Fruit fly (Drosophila melanogaster) whole organism, embryonic: ENCODE data around the gene Sf3a2.

Experiments
- Antp ChIP-seq: fragments of 200-800 bp; sonication (Bioruptor generic); optimal IDR thresholded peaks from 3 replicates; lab custom pipeline; 2016; ENCODE audit warnings: missing biosample characterization, missing genetic modification characterization
- Atf6 ChIP-seq: fragments of 200-800 bp; sonication (Bioruptor generic); IDR thresholded peaks from 2 replicates; pipeline ENCODE4 v1.3.6; 2022; ENCODE audit warnings: missing biosample characterization, missing genetic modification characterization
- BtbVII ChIP-seq: fragments of 200-800 bp; sonication (Bioruptor generic); optimal IDR thresholded peaks from 3 replicates; lab custom pipeline; 2017; ENCODE audit warnings: missing biosample characterization, mild to moderate bottlenecking, missing genetic modification characterization
- CG10209 ChIP-seq: fragments of 200-800 bp; sonication (Bioruptor generic); optimal IDR thresholded peaks from 3 replicates; lab custom pipeline; 2017; ENCODE audit warnings: missing biosample characterization, mild to moderate bottlenecking, missing genetic modification characterization, missing genetic modification reagents
- CG10654 ChIP-seq: fragments of 200-800 bp; sonication (Bioruptor generic); optimal IDR thresholded peaks from 2 replicates; lab custom pipeline; 2016; ENCODE audit warnings: missing biosample characterization, missing genetic modification characterization
- CG11504 ChIP-seq: fragments of 200-800 bp; sonication (Bioruptor generic); optimal IDR thresholded peaks from 3 replicates; lab custom pipeline; 2019; ENCODE audit warnings: missing biosample characterization, mild to moderate bottlenecking, missing genetic modification characterization, moderate library complexity
- CG12391 ChIP-seq: fragments of 200-800 bp; sonication (Bioruptor generic); optimal IDR thresholded peaks from 3 replicates; lab custom pipeline; 2018; ENCODE audit warnings: missing biosample characterization, mild to moderate bottlenecking, missing genetic modification characterization, moderate library complexity
- CG12769 ChIP-seq: fragments of 200-800 bp; sonication (Bioruptor generic); optimal IDR thresholded peaks from 2 replicates; lab custom pipeline; 2019; ENCODE audit warnings: missing biosample characterization, mild to moderate bottlenecking, missing genetic modification characterization, moderate library complexity
- CG13123 ChIP-seq: fragments of 200-800 bp; sonication (Bioruptor generic); optimal IDR thresholded peaks from 2 replicates; lab custom pipeline; 2016; ENCODE audit warnings: missing biosample characterization, missing genetic modification characterization
- CG13624 ChIP-seq: fragments of 200-800 bp; sonication (Bioruptor generic); optimal IDR thresholded peaks from 2 replicates; lab custom pipeline; 2016; ENCODE audit warnings: missing biosample characterization, missing genetic modification characterization
- CG14441 ChIP-seq: fragments of 200-800 bp; sonication (Bioruptor generic); IDR thresholded peaks from 2 replicates; pipeline ENCODE4 v1.3.6; 2022; ENCODE audit warnings: missing biosample characterization, missing genetic modification characterization
- CG1529 ChIP-seq: fragments of 200-800 bp; sonication (Bioruptor generic); optimal IDR thresholded peaks from 3 replicates; lab custom pipeline; 2018; ENCODE audit warnings: missing biosample characterization, missing genetic modification characterization
- CG17328 ChIP-seq: fragments of 200-800 bp; sonication (Bioruptor generic); IDR thresholded peaks from 2 replicates; pipeline ENCODE4 v1.3.6; 2022; ENCODE audit warnings: missing biosample characterization, missing genetic modification characterization
- CG17568 ChIP-seq: fragments of 200-800 bp; sonication (Bioruptor generic); optimal IDR thresholded peaks from 2 replicates; lab custom pipeline; 2018; ENCODE audit warnings: missing biosample characterization, mild to moderate bottlenecking, missing genetic modification characterization, moderate library complexity
- CG2129 ChIP-seq: fragments of 200-800 bp; sonication (Bioruptor generic); IDR thresholded peaks from 2 replicates; pipeline ENCODE4 v1.3.6; 2022; ENCODE audit warnings: missing biosample characterization, missing genetic modification characterization; ENCODE audit not compliant: partially characterized antibody
- CG31224 ChIP-seq: fragments of 200-800 bp; sonication (Bioruptor generic); IDR thresholded peaks from 2 replicates; pipeline ENCODE4 v1.3.6; 2022; ENCODE audit warnings: missing biosample characterization, missing genetic modification characterization
- CG42726 ChIP-seq: fragments of 200-800 bp; sonication (Bioruptor generic); IDR thresholded peaks from 2 replicates; pipeline ENCODE4 v1.3.6; 2022; ENCODE audit warnings: missing biosample characterization, missing genetic modification characterization; ENCODE audit not compliant: partially characterized antibody
- CG4707 ChIP-seq: fragments of 200-800 bp; sonication (Bioruptor generic); optimal IDR thresholded peaks from 2 replicates; lab custom pipeline; 2018; ENCODE audit warnings: missing biosample characterization, mild to moderate bottlenecking, missing genetic modification characterization, moderate library complexity
- CG4854 ChIP-seq: fragments of 200-800 bp; sonication (Bioruptor generic); optimal IDR thresholded peaks from 2 replicates; lab custom pipeline; 2016; ENCODE audit warnings: missing biosample characterization, missing genetic modification characterization, inconsistent platforms
- CG5245 ChIP-seq: fragments of 200-800 bp; sonication (Bioruptor generic); optimal IDR thresholded peaks from 3 replicates; lab custom pipeline; 2016; ENCODE audit warnings: missing biosample characterization, missing genetic modification characterization
- CG6272 ChIP-seq: fragments of 200-800 bp; sonication (Bioruptor generic); IDR thresholded peaks from 2 replicates; pipeline ENCODE4 v1.3.6; 2022; ENCODE audit warnings: missing biosample characterization, missing genetic modification characterization
- CG6689 ChIP-seq: fragments of 200-800 bp; sonication (Bioruptor generic); IDR thresholded peaks from 2 replicates; pipeline ENCODE4 v1.3.6; 2022; ENCODE audit warnings: missing biosample characterization, missing genetic modification characterization
- CG6791 ChIP-seq: fragments of 200-800 bp; sonication (Bioruptor generic); IDR thresholded peaks from 3 replicates; pipeline ENCODE4 v1.3.6; 2022; ENCODE audit warnings: missing biosample characterization, missing genetic modification characterization; ENCODE audit not compliant: partially characterized antibody
- CG7357 ChIP-seq: fragments of 200-800 bp; sonication (Bioruptor generic); IDR thresholded peaks from 3 replicates; pipeline ENCODE4 v1.3.6; 2022; ENCODE audit warnings: missing biosample characterization, missing genetic modification characterization
- CG8089 ChIP-seq: fragments of 200-800 bp; sonication (Bioruptor generic); optimal IDR thresholded peaks from 3 replicates; lab custom pipeline; 2016; ENCODE audit warnings: missing biosample characterization, missing genetic modification characterization
- Dp ChIP-seq: fragments of 200-800 bp; sonication (Bioruptor generic); optimal IDR thresholded peaks from 2 replicates; lab custom pipeline; 2018; ENCODE audit warnings: missing biosample characterization, mild to moderate bottlenecking, missing genetic modification characterization, moderate library complexity
- E2f1 ChIP-seq: fragments of 200-800 bp; sonication (Bioruptor generic); IDR thresholded peaks from 2 replicates; pipeline ENCODE4 v1.3.6; 2022; ENCODE audit warnings: missing biosample characterization, missing genetic modification characterization
- ERR ChIP-seq: fragments of 200-800 bp; sonication (Bioruptor generic); optimal IDR thresholded peaks from 2 replicates; lab custom pipeline; 2016; ENCODE audit warnings: missing biosample characterization, missing genetic modification characterization
- Eip74EF ChIP-seq, 2 experiments: fragments of 200-800 bp in 1 of 2; fragments of >200 bp in 1 of 2; sonication (Bioruptor generic) in 1 of 2; optimal IDR thresholded peaks; 2 replicates each; lab custom pipeline; 2017 to 2019; ENCODE audit warnings: missing biosample characterization in 2 of 2, missing genetic modification characterization in 2 of 2, mild to moderate bottlenecking in 1 of 2, moderate library complexity in 1 of 2
- H2.0 ChIP-seq: fragments of 200-800 bp; sonication (Bioruptor generic); IDR thresholded peaks from 2 replicates; pipeline ENCODE4 v1.3.6; 2022; ENCODE audit warnings: missing biosample characterization, missing genetic modification characterization
- Jarid2 ChIP-seq: fragments of 200-800 bp; sonication (Bioruptor generic); optimal IDR thresholded peaks from 3 replicates; lab custom pipeline; 2017; ENCODE audit warnings: mild to moderate bottlenecking, missing biosample characterization, missing genetic modification reagents, missing genetic modification characterization
- Med ChIP-seq: fragments of 200-800 bp; sonication (Bioruptor generic); peaks from one replicate; lab custom pipeline; 2016; ENCODE audit warnings: missing biosample characterization, missing genetic modification characterization, mild to moderate bottlenecking, inconsistent platforms, moderate library complexity
- NC2β ChIP-seq: fragments of 200-800 bp; sonication (Bioruptor generic); optimal IDR thresholded peaks from 2 replicates; lab custom pipeline; 2016; ENCODE audit warnings: missing biosample characterization, missing genetic modification characterization
- Nf-YB ChIP-seq: fragments of 200-800 bp; sonication (Bioruptor generic); optimal IDR thresholded peaks from 3 replicates; lab custom pipeline; 2019; ENCODE audit warnings: missing biosample characterization, mild to moderate bottlenecking, missing genetic modification characterization, moderate library complexity
- Rx ChIP-seq: fragments of 200-800 bp; sonication (Bioruptor generic); IDR thresholded peaks from 2 replicates; pipeline ENCODE4 v1.3.6; 2022; ENCODE audit warnings: missing biosample characterization, missing genetic modification characterization
- Vsx1 ChIP-seq: fragments of 200-800 bp; sonication (Bioruptor generic); optimal IDR thresholded peaks from 2 replicates; lab custom pipeline; 2017; ENCODE audit warnings: missing biosample characterization, mild to moderate bottlenecking, missing genetic modification characterization, missing genetic modification reagents
- bab2 ChIP-seq: fragments of 200-800 bp; sonication (Bioruptor generic); optimal IDR thresholded peaks from 2 replicates; lab custom pipeline; 2016; ENCODE audit warnings: missing biosample characterization, missing genetic modification characterization
- bigmax ChIP-seq: fragments of 200-800 bp; sonication (Bioruptor generic); optimal IDR thresholded peaks from 2 replicates; lab custom pipeline; 2018; ENCODE audit warnings: missing biosample characterization, mild to moderate bottlenecking, missing genetic modification characterization
- chif ChIP-seq, 2 experiments: fragments of 200-800 bp; sonication (Bioruptor generic); optimal IDR thresholded peaks; 3 replicates each; lab custom pipeline; 2016; ENCODE audit warnings: missing biosample characterization in 2 of 2, missing genetic modification characterization in 2 of 2
- chn ChIP-seq: fragments of 200-800 bp; sonication (Bioruptor generic); optimal IDR thresholded peaks from 2 replicates; lab custom pipeline; 2016; ENCODE audit warnings: missing biosample characterization, missing genetic modification characterization
- dmrt11E ChIP-seq: fragments of 200-800 bp; sonication (Bioruptor generic); optimal IDR thresholded peaks from 3 replicates; lab custom pipeline; 2018; ENCODE audit warnings: missing biosample characterization, mild to moderate bottlenecking, missing genetic modification characterization, moderate library complexity
- gsb-n ChIP-seq: fragments of 200-800 bp; sonication (Bioruptor generic); optimal IDR thresholded peaks from 3 replicates; lab custom pipeline; 2018; ENCODE audit warnings: missing biosample characterization, mild to moderate bottlenecking, missing genetic modification characterization
- mam ChIP-seq: fragments of 200-800 bp; sonication (Bioruptor generic); optimal IDR thresholded peaks from 3 replicates; lab custom pipeline; 2016; ENCODE audit warnings: missing biosample characterization, missing genetic modification characterization
- pnt ChIP-seq: fragments of 200-800 bp; sonication (Bioruptor generic); optimal IDR thresholded peaks from 3 replicates; lab custom pipeline; 2016; ENCODE audit warnings: missing biosample characterization, missing genetic modification characterization
- slp2 ChIP-seq: fragments of 200-800 bp; sonication (Bioruptor generic); optimal IDR thresholded peaks from 2 replicates; lab custom pipeline; 2016; ENCODE audit warnings: missing biosample characterization, missing genetic modification characterization
- sna ChIP-seq: fragments of 200-800 bp; sonication (Bioruptor generic); IDR thresholded peaks from 2 replicates; pipeline ENCODE4 v1.3.6; 2022; ENCODE audit warnings: missing biosample characterization, missing genetic modification characterization; ENCODE audit not compliant: partially characterized antibody
- tgo ChIP-seq: fragments of 200-800 bp; sonication (Bioruptor generic); IDR thresholded peaks from 3 replicates; pipeline ENCODE4 v1.3.6; 2022; ENCODE audit warnings: missing biosample characterization, missing genetic modification characterization
- unpg ChIP-seq: fragments of 200-800 bp; sonication (Bioruptor generic); optimal IDR thresholded peaks from 3 replicates; lab custom pipeline; 2018; ENCODE audit warnings: missing biosample characterization, mild to moderate bottlenecking, missing genetic modification characterization, moderate library complexity
- vvl ChIP-seq: fragments of 200-800 bp; sonication (Bioruptor generic); IDR thresholded peaks from 2 replicates; pipeline ENCODE4 v1.3.6; 2022; ENCODE audit warnings: missing biosample characterization, missing genetic modification characterization

Gene Sf3a2

DNA sequence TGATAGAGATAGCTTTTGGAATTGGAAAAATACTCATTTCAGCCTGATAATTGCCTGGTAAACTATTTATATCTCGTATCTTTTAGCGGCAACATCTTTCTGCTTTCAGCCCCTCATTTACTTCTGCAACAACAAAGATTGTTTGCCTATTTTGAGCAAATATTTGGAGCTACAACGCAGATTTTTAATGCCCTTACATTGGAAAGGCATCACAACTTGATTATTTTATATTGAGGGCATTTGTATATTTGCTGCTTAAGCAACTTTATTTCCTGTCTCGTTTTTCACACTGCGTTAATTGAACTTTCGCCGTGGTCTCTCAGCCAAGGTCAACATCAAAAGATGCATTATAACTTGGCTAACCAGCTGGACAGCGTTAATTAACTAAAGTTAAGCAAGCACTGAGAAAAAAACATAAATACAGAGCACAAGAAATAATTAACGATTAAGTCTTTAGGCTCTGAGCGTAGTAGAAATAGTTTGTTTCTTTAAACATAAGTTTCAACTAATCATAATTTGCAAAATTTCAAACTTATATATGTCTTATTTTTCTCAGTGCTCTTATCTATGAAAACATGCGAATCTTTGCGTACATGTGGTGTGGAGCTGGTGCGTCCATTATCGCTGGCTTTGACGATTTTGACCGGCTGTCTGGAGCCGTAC, 17.6 kb upstream of the Sf3a2 start (continued):
- TF ChIP-seq CG6689 (GFP tag; lab: Robert Waterston, UW) (no peak; the same call in 1 of the 2 replicates), sna (GFP tag; lab: Robert Waterston, UW) (no peak), CG11504 (tag; lab: Kevin White, UChicago) (peak; percentile 53), unpg (GFP tag; lab: Kevin White, UChicago) (peak; percentile 68), ERR (GFP tag; lab: Kevin White, UChicago) (peak; percentile 58), CG7357 (no peak), Atf6 (GFP tag; lab: Robert Waterston, UW) (no peak), CG14441 (GFP tag; lab: Robert Waterston, UW) (peak; percentile 61), H2.0 (GFP tag; lab: Robert Waterston, UW) (peak; percentile 58), CG31224 (GFP tag; lab: Robert Waterston, UW) (peak; percentile 22; the same call in 1 of the 2 replicates), BtbVII (GFP tag; lab: Kevin White, UChicago) (peak; percentile 40), dmrt11E (peak; percentile 18)

dm6 chr3L:12830416-12830815, 16.6 kb upstream of the Sf3a2 start:
- TF ChIP-seq CG4854 (GFP tag; lab: Kevin White, UChicago), result no peak
- TF ChIP-seq E2f1 (GFP tag; lab: Robert Waterston, UW), result no peak
- TF ChIP-seq bab2 (GFP tag; lab: Kevin White, UChicago), result peak; percentile 28
- TF ChIP-seq chn (GFP tag; lab: Kevin White, UChicago), result no peak
- no peak for TF ChIP-seq Antp (GFP tag; lab: Kevin White, UChicago)
- TF ChIP-seq Med (GFP tag; lab: Kevin White, UChicago), result peak; percentile 68
- peak; percentile 9 for TF ChIP-seq CG1529 (GFP tag; lab: Kevin White, UChicago)
- no peak for TF ChIP-seq Eip74EF (GFP tag; optimal IDR thresholded peaks at IDR 0.05; lab: Kevin White, UChicago)
- no peak for TF ChIP-seq CG6272
- TF ChIP-seq chif (GFP tag; optimal IDR thresholded peaks at IDR 0.05; lab: Kevin White, UChicago), result no peak
- TF ChIP-seq CG6791 (GFP tag; lab: Robert Waterston, UW), result no peak
- TF ChIP-seq CG8089 (GFP tag; lab: Kevin White, UChicago), result no peak
- no peak for TF ChIP-seq gsb-n (tag; lab: Kevin White, UChicago)
- peak; percentile 52; the same call in 1 of the 2 replicates for TF ChIP-seq vvl (GFP tag; lab: Robert Waterston, UW)
- TF ChIP-seq Jarid2 (GFP tag; lab: Kevin White, UChicago), result no peak
- peak; percentile 4 for TF ChIP-seq CG12391
- TF ChIP-seq CG10209 (GFP tag; lab: Kevin White, UChicago), result peak; percentile 17
- TF ChIP-seq slp2 (GFP tag; lab: Kevin White, UChicago), result no peak
- TF ChIP-seq pnt (GFP tag; lab: Kevin White, UChicago), result no peak
- 0 out of 2 replicates have a peak, but pooled peaks have one; percentile 16 for TF ChIP-seq CG17328 (GFP tag; lab: Robert Waterston, UW)
- TF ChIP-seq Nf-YB (GFP tag; lab: Kevin White, UChicago), result peak; percentile 1
- no peak for TF ChIP-seq CG42726 (GFP tag; lab: Robert Waterston, UW)
- TF ChIP-seq CG10654 (GFP tag; lab: Kevin White, UChicago), result no peak
- no peak for TF ChIP-seq Dp (GFP tag; lab: Kevin White, UChicago)
- TF ChIP-seq mam (GFP tag; lab: Kevin White, UChicago), result no peak
- TF ChIP-seq bigmax (GFP tag; lab: Kevin White, UChicago), result no peak
- TF ChIP-seq tgo (GFP tag; lab: Robert Waterston, UW), result no peak
- no peak for TF ChIP-seq NC2β
- TF ChIP-seq CG13123, result no peak
- TF ChIP-seq CG13624 (GFP tag; lab: Kevin White, UChicago), result no peak
- peak; percentile 54 for TF ChIP-seq CG17568
- TF ChIP-seq CG5245 (GFP tag; lab: Kevin White, UChicago), result no peak
- TF ChIP-seq Vsx1 (GFP tag; lab: Kevin White, UChicago), result no peak
- peak; percentile 16 for TF ChIP-seq CG12769 (tag; lab: Kevin White, UChicago)
- no peak for TF ChIP-seq CG4707 (GFP tag; lab: Kevin White, UChicago)
- no peak for TF ChIP-seq Rx (GFP tag; lab: Robert Waterston, UW)
- no peak for TF ChIP-seq CG2129 (GFP tag; lab: Robert Waterston, UW)
